Worm (Caenorhabditis elegans): ENCODE data around the gene R05A10.2.

The R05A10.2 gene

DNA sequence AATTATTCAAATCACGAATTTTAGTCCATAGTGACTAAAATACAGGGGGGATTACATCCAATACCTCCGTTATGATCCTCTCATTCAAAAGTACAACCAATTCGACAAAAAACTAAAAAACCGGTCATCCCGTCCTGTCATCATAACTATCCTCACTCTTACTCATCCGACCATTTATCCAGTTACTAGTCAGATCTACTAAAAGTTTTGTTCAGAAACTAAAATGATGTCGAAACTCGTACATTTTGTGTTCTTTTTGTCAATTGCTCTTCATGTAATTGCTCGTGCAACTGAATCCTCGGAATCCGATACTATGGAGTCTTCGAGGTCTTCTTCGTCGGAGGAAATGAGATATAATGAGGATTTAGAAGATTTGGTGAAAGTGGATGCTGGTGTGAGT is at the start of gene R05A10.2:
Gene R05A10.2, plus strand, starts transcription at position 214 of the 400 bp plus-strand sequence.
- no peak for TF ChIP-seq ceh-13 (GFP tag; optimal IDR thresholded peaks at IDR 0.05)
- TF ChIP-seq hmg-4 (GFP tag; optimal IDR thresholded peaks at IDR 0.05): no peak
- no peak for TF ChIP-seq tbx-37 (GFP tag; conservative IDR thresholded peaks at IDR 0.05)
- no peak for TF ChIP-seq ama-1 (optimal IDR thresholded peaks at IDR 0.05)
- no peak for TF ChIP-seq hnd-1 (tag; optimal IDR thresholded peaks at IDR 0.05)
- no peak for TF ChIP-seq scrt-1 (GFP tag; IDR thresholded peaks at IDR 0.05)

DNA sequence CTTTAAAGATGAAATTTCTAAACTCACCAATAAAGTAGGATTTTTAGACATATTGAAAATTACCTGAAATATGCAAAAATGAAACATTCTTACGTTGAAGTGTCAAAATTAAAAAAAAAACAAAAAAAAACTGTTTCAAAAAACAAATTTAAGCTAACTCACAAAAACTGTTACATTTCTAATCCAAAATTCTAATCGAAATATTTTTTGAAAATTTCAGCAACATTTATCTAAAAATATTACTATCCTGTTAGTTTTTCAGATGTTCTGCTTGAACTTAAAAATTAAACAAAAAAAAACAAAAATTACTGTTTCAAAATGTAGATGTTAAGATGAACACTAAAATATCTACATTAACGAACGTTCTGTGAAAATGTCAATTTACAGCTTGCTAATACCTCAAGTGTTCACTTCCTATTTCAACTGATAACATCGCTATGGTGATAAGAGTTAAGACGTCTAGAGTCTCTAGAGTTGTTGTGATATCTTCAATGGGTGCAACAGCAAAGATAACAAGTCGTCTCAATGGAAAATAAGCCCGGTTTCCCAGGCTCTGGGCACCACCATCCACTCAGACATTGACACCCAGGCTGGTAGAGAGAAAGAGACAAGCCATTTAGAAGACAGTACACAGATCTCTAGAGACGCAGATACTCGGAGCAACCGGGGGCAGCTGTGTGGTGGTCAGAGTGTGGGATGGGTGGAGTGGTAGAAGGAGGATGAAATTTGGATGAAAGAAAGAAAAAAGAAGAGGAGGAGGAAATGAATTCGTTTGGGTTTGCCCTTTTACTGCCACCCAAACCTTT is 49.1 kb upstream of the R05A10.2 start, which contains the start of gene H12I19.115:
Gene H12I19.115, minus strand, starts transcription at position 51 of the 806 bp plus-strand sequence.
- TF ChIP-seq F13C5.2 (tag; optimal IDR thresholded peaks at IDR 0.05) (peak; percentile 13), tra-4 (tag; optimal IDR thresholded peaks at IDR 0.05) (no peak)

DNA sequence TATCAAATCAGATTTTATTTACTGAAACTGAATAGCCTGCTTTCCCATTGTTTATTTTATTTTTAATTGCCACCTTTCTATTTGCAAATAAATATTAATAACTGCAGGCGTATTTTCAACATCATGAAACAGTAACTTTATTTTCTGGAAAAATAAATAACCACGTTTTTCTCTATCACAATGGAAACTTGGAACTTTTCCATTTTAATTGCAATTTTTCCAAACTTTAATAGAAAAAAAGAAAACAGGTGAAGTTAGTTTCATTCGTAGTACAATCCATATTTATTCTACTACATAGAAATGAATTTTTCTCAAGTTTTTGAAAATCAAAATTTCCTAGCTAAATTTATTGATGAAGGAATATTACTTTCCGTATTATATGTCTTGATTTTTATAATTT is 48.0 kb upstream of the R05A10.2 start, which contains the start of gene srz-42:
Gene srz-42, plus strand, starts transcription at position 301 of the 400 bp plus-strand sequence.
- TF ChIP-seq ceh-13 (GFP tag; optimal IDR thresholded peaks at IDR 0.05): no peak
- TF ChIP-seq tbx-11 (GFP tag; IDR thresholded peaks at IDR 0.05): no peak
- no peak for TF ChIP-seq pes-1 (GFP tag; IDR thresholded peaks at IDR 0.05)
- TF ChIP-seq tra-4 (tag; optimal IDR thresholded peaks at IDR 0.05): no peak
- no peak for TF ChIP-seq flt-1 (GFP tag; IDR thresholded peaks at IDR 0.05)
- no peak for TF ChIP-seq hmg-4 (GFP tag; optimal IDR thresholded peaks at IDR 0.05)
- no peak for TF ChIP-seq scrt-1 (GFP tag; IDR thresholded peaks at IDR 0.05)
- no peak for TF ChIP-seq tbx-37 (GFP tag; conservative IDR thresholded peaks at IDR 0.05)
- no peak for TF ChIP-seq sea-1 (GFP tag; conservative IDR thresholded peaks at IDR 0.05)
- TF ChIP-seq hmbx-1 (tag; optimal IDR thresholded peaks at IDR 0.05): no peak
- TF ChIP-seq B0310.2 (tag; optimal IDR thresholded peaks at IDR 0.05): no peak
- TF ChIP-seq hnd-1 (tag; optimal IDR thresholded peaks at IDR 0.05): no peak
- TF ChIP-seq ceh-36 (tag; optimal IDR thresholded peaks at IDR 0.05): no peak
- no peak for TF ChIP-seq ama-1 (optimal IDR thresholded peaks at IDR 0.05)
- no peak for TF ChIP-seq aly-1 (tag; optimal IDR thresholded peaks at IDR 0.05)
- TF ChIP-seq ets-7 (tag; optimal IDR thresholded peaks at IDR 0.05): no peak
- no peak for TF ChIP-seq F13C5.2 (tag; optimal IDR thresholded peaks at IDR 0.05)

DNA sequence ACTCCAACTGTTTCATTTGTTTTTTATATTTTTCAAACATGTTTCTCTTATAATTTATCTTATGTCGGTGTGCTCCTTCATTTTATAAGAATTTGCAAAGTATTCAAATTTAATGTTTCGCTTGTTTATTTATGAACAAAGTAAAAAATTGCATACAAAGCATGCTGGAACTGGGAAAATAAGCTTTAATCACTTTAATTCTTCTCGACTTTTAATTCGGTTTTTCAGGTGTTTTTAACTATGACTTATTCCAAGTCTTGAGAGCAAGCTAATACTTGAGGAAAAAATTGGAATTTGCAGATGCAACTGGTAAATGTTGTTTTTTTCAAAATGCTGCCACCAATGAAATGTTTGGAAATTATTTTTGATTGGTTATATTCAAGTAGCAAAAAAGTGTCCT is 45.3 kb upstream of the R05A10.2 start, which contains the start of gene srz-59:
Gene srz-59, plus strand, starts transcription at position 301 of the 400 bp plus-strand sequence.
- TF ChIP-seq F13C5.2 (tag; optimal IDR thresholded peaks at IDR 0.05): no peak
- TF ChIP-seq sea-1 (GFP tag; conservative IDR thresholded peaks at IDR 0.05): no peak
- no peak for TF ChIP-seq scrt-1 (GFP tag; IDR thresholded peaks at IDR 0.05)
- no peak for TF ChIP-seq pes-1 (GFP tag; IDR thresholded peaks at IDR 0.05)
- no peak for TF ChIP-seq flt-1 (GFP tag; IDR thresholded peaks at IDR 0.05)
- no peak for TF ChIP-seq tra-4 (tag; optimal IDR thresholded peaks at IDR 0.05)
- TF ChIP-seq aly-1 (tag; optimal IDR thresholded peaks at IDR 0.05): no peak
- TF ChIP-seq ets-7 (tag; optimal IDR thresholded peaks at IDR 0.05): no peak
- TF ChIP-seq tbx-37 (GFP tag; conservative IDR thresholded peaks at IDR 0.05): no peak
- TF ChIP-seq ama-1 (optimal IDR thresholded peaks at IDR 0.05): no peak
- no peak for TF ChIP-seq ceh-36 (tag; optimal IDR thresholded peaks at IDR 0.05)
- TF ChIP-seq ceh-13 (GFP tag; optimal IDR thresholded peaks at IDR 0.05): no peak
- TF ChIP-seq tbx-11 (GFP tag; IDR thresholded peaks at IDR 0.05): no peak

DNA sequence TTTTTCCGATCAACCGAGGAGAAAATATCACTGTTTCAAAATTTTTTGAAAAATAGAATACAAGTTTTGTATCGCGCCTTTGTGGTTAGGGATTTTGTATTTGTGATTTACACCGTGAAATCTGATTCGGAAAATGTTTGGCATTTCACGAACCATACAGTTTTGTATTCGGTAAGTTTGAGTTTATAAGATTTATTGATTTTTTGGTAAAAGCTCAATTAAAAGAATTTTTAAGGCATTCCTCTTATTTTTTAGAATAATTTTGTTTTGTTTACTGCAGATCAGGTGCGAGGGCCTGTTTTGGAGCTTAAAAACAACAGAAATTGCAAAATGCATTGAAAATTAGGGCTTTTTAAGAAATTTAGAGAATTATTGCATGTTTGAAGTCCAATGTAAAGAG is 43.7 kb upstream of the R05A10.2 start:
- TF ChIP-seq tra-4 (tag; optimal IDR thresholded peaks at IDR 0.05): no peak

DNA sequence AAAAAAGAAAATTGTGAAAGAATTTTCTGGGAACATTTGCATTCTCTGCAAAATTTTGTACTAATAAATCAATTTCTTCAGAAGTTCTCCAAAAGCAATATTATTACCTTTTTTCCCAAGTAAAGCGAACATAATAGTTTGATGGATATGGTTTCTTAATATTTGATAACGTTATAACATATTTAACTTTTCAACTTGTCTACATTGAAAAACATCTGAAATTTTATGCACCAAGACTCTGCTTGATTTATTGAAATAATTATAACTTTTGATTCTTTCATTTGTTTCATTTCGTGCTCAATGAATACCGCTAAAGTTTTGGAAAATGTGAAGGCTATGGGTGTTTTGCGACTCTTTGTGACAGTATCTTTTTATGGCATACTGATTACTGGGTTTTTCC is 40.0 kb upstream of the R05A10.2 start, which contains the start of gene srz-31:
Gene srz-31, plus strand, starts transcription at position 301 of the 400 bp plus-strand sequence.
- TF ChIP-seq hmg-4 (GFP tag; optimal IDR thresholded peaks at IDR 0.05) (no peak), hmbx-1 (tag; optimal IDR thresholded peaks at IDR 0.05) (no peak), flt-1 (GFP tag; IDR thresholded peaks at IDR 0.05) (no peak), ceh-36 (tag; optimal IDR thresholded peaks at IDR 0.05) (no peak), aly-1 (tag; optimal IDR thresholded peaks at IDR 0.05) (no peak), scrt-1 (GFP tag; IDR thresholded peaks at IDR 0.05) (no peak), tbx-37 (GFP tag; conservative IDR thresholded peaks at IDR 0.05) (no peak), ama-1 (optimal IDR thresholded peaks at IDR 0.05) (no peak)

DNA sequence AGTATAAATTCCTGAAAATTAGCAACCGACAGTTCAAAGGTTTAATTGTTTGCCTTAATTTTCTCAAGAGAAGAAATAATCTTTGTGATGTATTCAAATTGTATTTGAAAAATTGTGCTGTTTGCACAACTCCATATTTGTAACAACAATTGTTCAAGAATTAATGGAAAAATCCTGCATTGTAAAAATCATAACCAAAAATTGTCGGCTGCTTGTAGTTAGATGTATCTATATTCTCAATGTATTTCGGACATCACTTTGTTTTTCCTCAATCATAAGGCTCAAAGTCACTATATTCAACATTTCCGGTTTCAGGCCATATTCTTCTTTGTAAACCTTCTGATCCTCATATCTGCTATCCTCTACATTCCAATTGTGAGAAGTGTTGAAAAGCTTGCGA is 34.0 kb upstream of the R05A10.2 start:
- TF ChIP-seq tbx-37 (GFP tag; conservative IDR thresholded peaks at IDR 0.05) (no peak), sea-1 (GFP tag; conservative IDR thresholded peaks at IDR 0.05) (no peak), aly-1 (tag; optimal IDR thresholded peaks at IDR 0.05) (no peak), B0310.2 (tag; optimal IDR thresholded peaks at IDR 0.05) (no peak), ama-1 (optimal IDR thresholded peaks at IDR 0.05) (no peak), hnd-1 (tag; optimal IDR thresholded peaks at IDR 0.05) (no peak)

DNA sequence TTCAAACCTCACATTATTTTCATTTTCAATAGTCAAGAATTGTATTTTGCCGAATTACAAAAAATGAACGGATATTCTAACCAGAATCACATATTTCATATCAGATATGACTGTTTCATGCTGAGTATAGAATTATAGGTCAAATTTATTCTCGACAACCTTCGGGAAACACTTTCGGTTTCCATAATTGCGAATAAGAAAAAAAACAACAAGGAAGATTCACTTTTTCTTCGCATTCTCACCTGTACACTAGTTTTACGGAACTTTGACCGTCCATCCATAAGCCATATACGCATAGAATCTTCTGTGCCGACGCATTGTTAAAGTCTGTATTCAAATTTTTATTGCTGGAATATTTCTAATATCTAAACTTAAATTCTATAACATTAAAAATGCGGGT is 31.5 kb upstream of the R05A10.2 start, which contains the start of gene oac-37:
Gene oac-37, plus strand, starts transcription at position 301 of the 400 bp plus-strand sequence.
- TF ChIP-seq hnd-1 (tag; optimal IDR thresholded peaks at IDR 0.05) (no peak), hmg-4 (GFP tag; optimal IDR thresholded peaks at IDR 0.05) (no peak), ceh-36 (tag; optimal IDR thresholded peaks at IDR 0.05) (no peak), flt-1 (GFP tag; IDR thresholded peaks at IDR 0.05) (no peak), sea-1 (GFP tag; conservative IDR thresholded peaks at IDR 0.05) (no peak), scrt-1 (GFP tag; IDR thresholded peaks at IDR 0.05) (no peak), F13C5.2 (tag; optimal IDR thresholded peaks at IDR 0.05) (no peak), hmbx-1 (tag; optimal IDR thresholded peaks at IDR 0.05) (no peak), aly-1 (tag; optimal IDR thresholded peaks at IDR 0.05) (no peak), pes-1 (GFP tag; IDR thresholded peaks at IDR 0.05) (no peak)

Data from whole organism, early embryonic.